Fruit fly (Drosophila melanogaster) whole organism, embryonic: ENCODE measurements around the gene Rtca.

ENCODE experiments used
- Bgb ChIP-seq: fragments of 200-800 bp; sonication (Bioruptor generic); IDR thresholded peaks from 2 replicates; pipeline ENCODE4 v1.3.6; 2022; ENCODE audit warnings: missing biosample characterization, missing genetic modification characterization; ENCODE audit not compliant: partially characterized antibody
- CG10543 ChIP-seq: fragments of 200-800 bp; sonication (Bioruptor generic); optimal IDR thresholded peaks from 3 replicates; lab custom pipeline; 2017; ENCODE audit warnings: missing biosample characterization, mild to moderate bottlenecking, missing genetic modification characterization, moderate library complexity
- CG10654 ChIP-seq: fragments of 200-800 bp; sonication (Bioruptor generic); optimal IDR thresholded peaks from 2 replicates; lab custom pipeline; 2016; ENCODE audit warnings: missing biosample characterization, missing genetic modification characterization
- CG13894 ChIP-seq: fragments of 200-800 bp; sonication (Bioruptor generic); optimal IDR thresholded peaks from 3 replicates; lab custom pipeline; 2018; ENCODE audit warnings: missing biosample characterization, mild to moderate bottlenecking, missing genetic modification characterization, moderate library complexity
- CG15073 ChIP-seq: fragments of 200-800 bp; sonication (Bioruptor generic); optimal IDR thresholded peaks from 2 replicates; lab custom pipeline; 2016; ENCODE audit warnings: missing biosample characterization, missing genetic modification characterization
- CG17361 ChIP-seq: fragments of 200-800 bp; sonication (Bioruptor generic); IDR thresholded peaks from 3 replicates; pipeline ENCODE4 v1.3.6; 2022; ENCODE audit warnings: missing biosample characterization, missing genetic modification characterization
- CG4404 ChIP-seq: fragments of 200-800 bp; sonication (Bioruptor generic); IDR thresholded peaks from 2 replicates; pipeline ENCODE4 v1.3.6; 2022; ENCODE audit warnings: missing biosample characterization, missing genetic modification characterization
- CG5245 ChIP-seq: fragments of 200-800 bp; sonication (Bioruptor generic); optimal IDR thresholded peaks from 3 replicates; lab custom pipeline; 2016; ENCODE audit warnings: missing biosample characterization, missing genetic modification characterization
- CG6791 ChIP-seq: fragments of 200-800 bp; sonication (Bioruptor generic); IDR thresholded peaks from 3 replicates; pipeline ENCODE4 v1.3.6; 2022; ENCODE audit warnings: missing biosample characterization, missing genetic modification characterization; ENCODE audit not compliant: partially characterized antibody
- CG7745 ChIP-seq: fragments of 200-800 bp; sonication (Bioruptor generic); optimal IDR thresholded peaks from 2 replicates; lab custom pipeline; 2018; ENCODE audit warnings: missing biosample characterization, mild to moderate bottlenecking, missing genetic modification characterization, moderate library complexity
- CG7786 ChIP-seq: fragments of 200-800 bp; sonication (Bioruptor generic); optimal IDR thresholded peaks from 2 replicates; lab custom pipeline; 2016; ENCODE audit warnings: missing biosample characterization, missing genetic modification characterization
- CG9609 ChIP-seq: fragments of 200-800 bp; sonication (Bioruptor generic); optimal IDR thresholded peaks from 3 replicates; lab custom pipeline; 2016; ENCODE audit warnings: missing biosample characterization, missing genetic modification characterization
- Deaf1 ChIP-seq: fragments of 200-800 bp; optimal IDR thresholded peaks from 3 replicates; lab custom pipeline; 2019; ENCODE audit warnings: missing biosample characterization, mild to moderate bottlenecking, missing genetic modification characterization, moderate library complexity
- Drgx ChIP-seq: fragments of 200-800 bp; sonication (Bioruptor generic); IDR thresholded peaks from 2 replicates; pipeline ENCODE4 v1.3.6; 2022; ENCODE audit warnings: missing biosample characterization, missing genetic modification characterization
- E2f2 ChIP-seq: fragments of 200-800 bp; sonication (Bioruptor generic); IDR thresholded peaks from 2 replicates; pipeline ENCODE4 v1.3.6; 2022; ENCODE audit warnings: missing biosample characterization, missing genetic modification characterization
- Gug ChIP-seq: fragments of 200-800 bp; sonication (Bioruptor generic); IDR thresholded peaks from 4 replicates; pipeline ENCODE4 v1.3.6; 2022; ENCODE audit warnings: missing biosample characterization, missing genetic modification characterization
- Hey ChIP-seq: fragments of 200-800 bp; sonication (Bioruptor generic); optimal IDR thresholded peaks from 3 replicates; lab custom pipeline; 2018; ENCODE audit warnings: missing biosample characterization, mild to moderate bottlenecking, missing genetic modification characterization
- Mad ChIP-seq: fragments of 200-800 bp; sonication (Bioruptor generic); optimal IDR thresholded peaks from 2 replicates; lab custom pipeline; 2016; ENCODE audit warnings: missing biosample characterization, missing genetic modification characterization
- NFAT ChIP-seq: fragments of 200-800 bp; sonication (Bioruptor generic); IDR thresholded peaks from 2 replicates; pipeline ENCODE4 v1.3.6; 2022; ENCODE audit warnings: missing biosample characterization, missing genetic modification characterization
- Spps ChIP-seq: fragments of 200-800 bp; sonication (Bioruptor generic); optimal IDR thresholded peaks from 2 replicates; lab custom pipeline; 2018; ENCODE audit warnings: missing biosample characterization, mild to moderate bottlenecking, missing genetic modification characterization
- Usf ChIP-seq: fragments of 200-800 bp; sonication (Bioruptor generic); optimal IDR thresholded peaks from 2 replicates; lab custom pipeline; 2017; ENCODE audit warnings: missing genotype, missing biosample characterization, missing genetic modification characterization
- YL-1 ChIP-seq: fragments of 200-800 bp; sonication (Bioruptor generic); optimal IDR thresholded peaks from 3 replicates; lab custom pipeline; 2017; ENCODE audit warnings: missing biosample characterization, mild to moderate bottlenecking, missing genetic modification characterization
- ato ChIP-seq: fragments of 200-800 bp; sonication (Bioruptor generic); IDR thresholded peaks from 2 replicates; pipeline ENCODE4 v1.3.6; 2022; ENCODE audit warnings: missing biosample characterization, missing genetic modification characterization; ENCODE audit not compliant: partially characterized antibody
- br ChIP-seq: fragments of >200 bp; optimal IDR thresholded peaks from 2 replicates; lab custom pipeline; 2017
- caup ChIP-seq: fragments of 200-800 bp; sonication (Bioruptor generic); optimal IDR thresholded peaks from 3 replicates; lab custom pipeline; 2017; ENCODE audit warnings: missing biosample characterization, mild to moderate bottlenecking, missing genetic modification characterization, moderate library complexity; ENCODE audit not compliant: severe bottlenecking
- disco-r ChIP-seq: fragments of 200-800 bp; sonication (Bioruptor generic); optimal IDR thresholded peaks from 2 replicates; lab custom pipeline; 2016; ENCODE audit warnings: missing biosample characterization, missing genetic modification characterization
- eyg ChIP-seq: fragments of 200-800 bp; sonication (Bioruptor generic); optimal IDR thresholded peaks from 3 replicates; lab custom pipeline; 2016; ENCODE audit warnings: missing biosample characterization, missing genetic modification characterization
- fd102C ChIP-seq: fragments of 200-800 bp; sonication (Bioruptor generic); optimal IDR thresholded peaks from 2 replicates; lab custom pipeline; 2018; ENCODE audit warnings: missing biosample characterization, mild to moderate bottlenecking, missing genetic modification characterization, moderate library complexity
- ftz-f1 ChIP-seq: fragments of 200-800 bp; sonication (Bioruptor generic); optimal IDR thresholded peaks from 2 replicates; lab custom pipeline; 2016; ENCODE audit warnings: missing biosample characterization, missing genetic modification characterization
- grau ChIP-seq: fragments of 200-800 bp; optimal IDR thresholded peaks from 3 replicates; lab custom pipeline; 2019; ENCODE audit warnings: missing biosample characterization, mild to moderate bottlenecking, missing genetic modification characterization, moderate library complexity
- her ChIP-seq: fragments of 200-800 bp; sonication (Bioruptor generic); optimal IDR thresholded peaks from 2 replicates; lab custom pipeline; 2016; ENCODE audit warnings: missing biosample characterization, missing genetic modification characterization
- jumu ChIP-seq: fragments of 200-800 bp; sonication (Bioruptor generic); optimal IDR thresholded peaks from 3 replicates; lab custom pipeline; 2016; ENCODE audit warnings: missing biosample characterization, missing genetic modification characterization
- ken ChIP-seq: fragments of 200-800 bp; sonication (Bioruptor generic); IDR thresholded peaks from 3 replicates; pipeline ENCODE4 v1.3.6; 2022; ENCODE audit warnings: missing biosample characterization, missing genetic modification characterization
- kni ChIP-seq: fragments of 200-800 bp; sonication (Bioruptor generic); optimal IDR thresholded peaks from 3 replicates; lab custom pipeline; 2017; ENCODE audit warnings: mild to moderate bottlenecking, missing biosample characterization, missing genetic modification reagents, missing genetic modification characterization
- knrl ChIP-seq: fragments of 200-800 bp; sonication (Bioruptor generic); IDR thresholded peaks from 3 replicates; pipeline ENCODE4 v1.3.6; 2022; ENCODE audit warnings: missing biosample characterization, missing genetic modification characterization; ENCODE audit not compliant: partially characterized antibody
- lbe ChIP-seq: fragments of 200-800 bp; sonication (Bioruptor generic); optimal IDR thresholded peaks from 2 replicates; lab custom pipeline; 2016; ENCODE audit warnings: missing biosample characterization, mild to moderate bottlenecking, missing genetic modification characterization
- otp ChIP-seq: fragments of 200-800 bp; sonication (Bioruptor generic); IDR thresholded peaks from 3 replicates; pipeline ENCODE4, ENCODE4 v1.3.6; 2022; ENCODE audit warnings: missing biosample characterization, missing genetic modification characterization
- peb ChIP-seq: fragments of 200-800 bp; sonication (Bioruptor generic); IDR thresholded peaks from 2 replicates; pipeline ENCODE4 v1.3.6; 2022; ENCODE audit warnings: missing biosample characterization, missing genetic modification characterization
- pros ChIP-seq: fragments of 200-800 bp; sonication (Bioruptor generic); optimal IDR thresholded peaks from 3 replicates; lab custom pipeline; 2019; ENCODE audit warnings: missing biosample characterization, mild to moderate bottlenecking, missing genetic modification characterization, moderate library complexity
- pum ChIP-seq: fragments of 200-800 bp; sonication (Bioruptor generic); optimal IDR thresholded peaks from 2 replicates; lab custom pipeline; 2016; ENCODE audit warnings: missing biosample characterization, missing genetic modification characterization
- sc ChIP-seq, 3 experiments: fragments of >200 bp in 2 of 3; fragments of 200-800 bp in 1 of 3; sonication (Bioruptor generic) in 1 of 3; optimal IDR thresholded peaks; 2 replicates in 2 of 3; 3 replicates in 1 of 3; lab custom pipeline; 2017; ENCODE audit warnings: mild to moderate bottlenecking in 1 of 3, missing biosample characterization in 1 of 3, missing genetic modification characterization in 1 of 3, missing genetic modification reagents in 1 of 3
- shn ChIP-seq: fragments of 200-800 bp; sonication (Bioruptor generic); optimal IDR thresholded peaks from 3 replicates; lab custom pipeline; 2016; ENCODE audit warnings: missing biosample characterization, missing genetic modification characterization
- sim ChIP-seq: fragments of 200-800 bp; sonication (Bioruptor generic); IDR thresholded peaks from 2 replicates; pipeline ENCODE4 v1.3.6; 2022; ENCODE audit warnings: missing biosample characterization, missing genetic modification characterization
- tgo ChIP-seq: fragments of 200-800 bp; sonication (Bioruptor generic); IDR thresholded peaks from 3 replicates; pipeline ENCODE4 v1.3.6; 2022; ENCODE audit warnings: missing biosample characterization, missing genetic modification characterization
- tio ChIP-seq: fragments of 200-800 bp; sonication (Bioruptor generic); optimal IDR thresholded peaks from 2 replicates; lab custom pipeline; 2017; ENCODE audit warnings: missing biosample characterization, missing genetic modification characterization, inconsistent platforms
- trem ChIP-seq: fragments of 200-800 bp; optimal IDR thresholded peaks from 3 replicates; lab custom pipeline; 2019; ENCODE audit warnings: missing biosample characterization, mild to moderate bottlenecking, missing genetic modification characterization, moderate library complexity
- tup ChIP-seq: fragments of 200-800 bp; sonication (Bioruptor generic); optimal IDR thresholded peaks from 2 replicates; lab custom pipeline; 2016; ENCODE audit warnings: missing biosample characterization, mild to moderate bottlenecking, missing genetic modification characterization, moderate library complexity
- tx ChIP-seq: fragments of 200-800 bp; sonication (Bioruptor generic); optimal IDR thresholded peaks from 2 replicates; lab custom pipeline; 2016; ENCODE audit warnings: missing biosample characterization, missing genetic modification characterization
- usp ChIP-seq: fragments of >200 bp; optimal IDR thresholded peaks from 2 replicates; lab custom pipeline; 2017; ENCODE audit warnings: missing biosample characterization, missing genetic modification characterization
- vnd ChIP-seq: fragments of 200-800 bp; sonication (Bioruptor generic); IDR thresholded peaks from 3 replicates; pipeline ENCODE4 v1.3.6; 2022; ENCODE audit warnings: missing biosample characterization, missing genetic modification characterization; ENCODE audit not compliant: partially characterized antibody
- zen ChIP-seq: fragments of 200-800 bp; sonication (Bioruptor generic); optimal IDR thresholded peaks from 3 replicates; lab custom pipeline; 2018; ENCODE audit warnings: missing biosample characterization, mild to moderate bottlenecking, missing genetic modification characterization, moderate library complexity
- zfh2 ChIP-seq: fragments of 200-800 bp; sonication (Bioruptor generic); optimal IDR thresholded peaks from 2 replicates; lab custom pipeline; 2016; ENCODE audit warnings: missing biosample characterization, missing genetic modification characterization

The Rtca gene

DNA sequence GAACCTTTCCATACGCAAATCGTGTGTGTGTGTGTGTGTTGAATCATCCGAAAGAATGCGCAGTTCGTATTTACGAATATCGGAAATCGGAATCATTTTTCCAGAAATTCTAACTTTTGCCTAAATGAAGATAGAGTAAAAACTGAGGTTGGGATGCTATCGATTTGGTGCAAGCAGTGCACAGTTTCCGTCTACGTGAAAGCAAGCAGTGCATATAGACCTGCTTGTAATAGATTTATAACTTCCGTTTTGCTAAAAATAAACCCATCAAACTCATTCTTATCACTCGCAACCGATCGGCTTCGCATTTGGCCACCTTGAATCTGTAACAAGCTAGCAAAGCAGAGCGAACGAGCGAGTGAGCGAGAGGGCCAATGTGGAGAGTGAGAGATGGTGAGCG, 34.2 kb downstream of the Rtca start (continued):
- TF ChIP-seq disco-r (no peak), shn (GFP tag; lab: Kevin White, UChicago) (no peak), caup (GFP tag; lab: Kevin White, UChicago) (no peak), CG9609 (no peak), Bgb (GFP tag; lab: Robert Waterston, UW) (no peak), CG7786 (GFP tag; lab: Kevin White, UChicago) (no peak), tgo (GFP tag; lab: Robert Waterston, UW) (no peak), Drgx (GFP tag; lab: Robert Waterston, UW) (no peak), E2f2 (GFP tag; lab: Robert Waterston, UW) (no peak), trem (tag; lab: Kevin White, UChicago) (no peak), CG7745 (tag; lab: Kevin White, UChicago) (no peak), Spps (tag; lab: Kevin White, UChicago) (no peak), CG6791 (no peak), ken (GFP tag; lab: Robert Waterston, UW) (no peak), ato (GFP tag; lab: Robert Waterston, UW) (no peak), pum (no peak), ftz-f1 (peak; percentile 46), grau (no peak), otp (GFP tag; lab: Robert Waterston, UW) (no peak), CG4404 (GFP tag; lab: Robert Waterston, UW) (no peak), jumu (no peak), kni (GFP tag; lab: Kevin White, UChicago) (no peak), eyg (GFP tag; lab: Kevin White, UChicago) (no peak), br (lab: Kevin White, UChicago) (no peak), zfh2 (GFP tag; lab: Kevin White, UChicago) (no peak), NFAT (GFP tag; lab: Robert Waterston, UW) (no peak), CG5245 (GFP tag; lab: Kevin White, UChicago) (no peak), Deaf1 (peak; percentile 35), tup (GFP tag; lab: Kevin White, UChicago) (no peak), pros (GFP tag; lab: Kevin White, UChicago) (no peak), tio (GFP tag; lab: Kevin White, UChicago) (no peak), Hey (tag; lab: Kevin White, UChicago) (no peak), tx (GFP tag; lab: Kevin White, UChicago) (no peak), YL-1 (GFP tag; lab: Kevin White, UChicago) (no peak), CG15073 (no peak), fd102C (GFP tag; lab: Kevin White, UChicago) (no peak), CG10654 (no peak), zen (no peak), Gug (GFP tag; lab: Robert Waterston, UW) (no peak), sc (optimal IDR thresholded peaks at IDR 0.05; lab: Kevin White, UChicago) (no peak), sc (GFP tag; optimal IDR thresholded peaks at IDR 0.05; lab: Kevin White, UChicago) (no peak), CG17361 (GFP tag; lab: Robert Waterston, UW) (0 out of 3 replicates have a peak, but pooled peaks have one; percentile 30), Usf (GFP tag; lab: Kevin White, UChicago) (no peak), knrl (GFP tag; lab: Robert Waterston, UW) (no peak), usp (GFP tag; lab: Kevin White, UChicago) (no peak), peb (GFP tag; lab: Robert Waterston, UW) (no peak), lbe (GFP tag; lab: Kevin White, UChicago) (no peak), sim (GFP tag; lab: Robert Waterston, UW) (no peak), her (GFP tag; lab: Kevin White, UChicago) (no peak), vnd (no peak), CG13894 (no peak), Mad (GFP tag; lab: Kevin White, UChicago) (no peak), CG10543 (GFP tag; lab: Kevin White, UChicago) (no peak)
